Fruit fly (Drosophila melanogaster) whole organism, embryonic: ENCODE data around the gene Snapin.

Experiments
- Asciz ChIP-seq: fragments of 200-800 bp; sonication (Bioruptor generic); optimal IDR thresholded peaks from 2 replicates; lab custom pipeline; 2017; ENCODE audit warnings: missing biosample characterization, mild to moderate bottlenecking, missing genetic modification characterization, missing genetic modification reagents
- Bgb ChIP-seq: fragments of 200-800 bp; sonication (Bioruptor generic); IDR thresholded peaks from 2 replicates; pipeline ENCODE4 v1.3.6; 2022; ENCODE audit warnings: missing biosample characterization, missing genetic modification characterization; ENCODE audit not compliant: partially characterized antibody
- CG10366 ChIP-seq: fragments of 200-800 bp; sonication (Bioruptor generic); IDR thresholded peaks from 2 replicates; pipeline ENCODE4 v1.3.6; 2022; ENCODE audit warnings: missing biosample characterization, missing genetic modification characterization
- CG13894 ChIP-seq: fragments of 200-800 bp; sonication (Bioruptor generic); optimal IDR thresholded peaks from 3 replicates; lab custom pipeline; 2018; ENCODE audit warnings: missing biosample characterization, mild to moderate bottlenecking, missing genetic modification characterization, moderate library complexity
- CG14860 ChIP-seq: fragments of 200-800 bp; sonication (Bioruptor generic); IDR thresholded peaks from 3 replicates; pipeline ENCODE4 v1.3.6; 2022; ENCODE audit warnings: missing biosample characterization, missing genetic modification characterization; ENCODE audit not compliant: partially characterized antibody
- CG30020 ChIP-seq: fragments of 200-800 bp; optimal IDR thresholded peaks from 2 replicates; lab custom pipeline; 2019; ENCODE audit warnings: missing biosample characterization, mild to moderate bottlenecking, missing genetic modification characterization, moderate library complexity
- CG31224 ChIP-seq: fragments of 200-800 bp; sonication (Bioruptor generic); IDR thresholded peaks from 2 replicates; pipeline ENCODE4 v1.3.6; 2022; ENCODE audit warnings: missing biosample characterization, missing genetic modification characterization
- CG4424 ChIP-seq: fragments of 200-800 bp; sonication (Bioruptor generic); optimal IDR thresholded peaks from 3 replicates; lab custom pipeline; 2016; ENCODE audit warnings: missing biosample characterization, missing genetic modification characterization
- CG7357 ChIP-seq: fragments of 200-800 bp; sonication (Bioruptor generic); IDR thresholded peaks from 3 replicates; pipeline ENCODE4 v1.3.6; 2022; ENCODE audit warnings: missing biosample characterization, missing genetic modification characterization
- CG7745 ChIP-seq: fragments of 200-800 bp; sonication (Bioruptor generic); optimal IDR thresholded peaks from 2 replicates; lab custom pipeline; 2018; ENCODE audit warnings: missing biosample characterization, mild to moderate bottlenecking, missing genetic modification characterization, moderate library complexity
- CG8290 ChIP-seq, 3 experiments: fragments of 200-800 bp; sonication (Bioruptor generic); optimal IDR thresholded peaks; 2 replicates each; lab custom pipeline; 2016 to 2019; ENCODE audit warnings: missing biosample characterization in 3 of 3, missing genetic modification characterization in 3 of 3, mild to moderate bottlenecking in 2 of 3, moderate library complexity in 1 of 3
- CG8924 ChIP-seq: fragments of 200-800 bp; optimal IDR thresholded peaks from 3 replicates; lab custom pipeline; 2019; ENCODE audit warnings: missing biosample characterization, mild to moderate bottlenecking, missing genetic modification characterization, moderate library complexity
- D ChIP-seq, 2 experiments: fragments of 200-800 bp in 1 of 2; fragments of >200 bp in 1 of 2; sonication (Bioruptor generic) in 1 of 2; optimal IDR thresholded peaks; 2 replicates in 1 of 2; 3 replicates in 1 of 2; lab custom pipeline; 2017; ENCODE audit warnings: mild to moderate bottlenecking in 1 of 2, missing biosample characterization in 1 of 2, missing genetic modification characterization in 1 of 2, missing genetic modification reagents in 1 of 2
- Dp ChIP-seq: fragments of 200-800 bp; sonication (Bioruptor generic); optimal IDR thresholded peaks from 2 replicates; lab custom pipeline; 2018; ENCODE audit warnings: missing biosample characterization, mild to moderate bottlenecking, missing genetic modification characterization, moderate library complexity
- Hr3 ChIP-seq: fragments of 200-800 bp; sonication (Bioruptor generic); optimal IDR thresholded peaks from 3 replicates; lab custom pipeline; 2016; ENCODE audit warnings: missing biosample characterization, missing genetic modification characterization
- Med ChIP-seq: fragments of 200-800 bp; sonication (Bioruptor generic); peaks from one replicate; lab custom pipeline; 2016; ENCODE audit warnings: missing biosample characterization, missing genetic modification characterization, mild to moderate bottlenecking, inconsistent platforms, moderate library complexity
- Rfx ChIP-seq: fragments of 200-800 bp; sonication (Bioruptor generic); IDR thresholded peaks from 2 replicates; pipeline ENCODE4 v1.3.6; 2022; ENCODE audit warnings: missing biosample characterization, missing genetic modification characterization
- chinmo ChIP-seq: fragments of 200-800 bp; sonication (Bioruptor generic); IDR thresholded peaks from 4 replicates; pipeline ENCODE4 v1.3.6; 2022; ENCODE audit warnings: missing biosample characterization, missing genetic modification characterization; ENCODE audit not compliant: partially characterized antibody
- chm ChIP-seq: fragments of 200-800 bp; sonication (Bioruptor generic); IDR thresholded peaks from 2 replicates; pipeline ENCODE4 v1.3.6; 2022; ENCODE audit warnings: missing biosample characterization, missing genetic modification characterization
- ci ChIP-seq: fragments of 200-800 bp; sonication (Bioruptor generic); IDR thresholded peaks from 3 replicates; pipeline ENCODE4 v1.3.6; 2022; ENCODE audit warnings: missing biosample characterization, missing genetic modification characterization
- crol ChIP-seq: fragments of 200-800 bp; sonication (Bioruptor generic); IDR thresholded peaks from 2 replicates; pipeline ENCODE4 v1.3.6; 2022; ENCODE audit warnings: missing biosample characterization, missing genetic modification characterization
- dimm ChIP-seq: fragments of 200-800 bp; sonication (Bioruptor generic); IDR thresholded peaks from 2 replicates; pipeline ENCODE4 v1.3.6; 2022; ENCODE audit warnings: missing biosample characterization, missing genetic modification characterization
- ewg ChIP-seq: fragments of 200-800 bp; sonication (Bioruptor generic); optimal IDR thresholded peaks from 3 replicates; lab custom pipeline; 2017; ENCODE audit warnings: mild to moderate bottlenecking, missing biosample characterization, missing genetic modification reagents, missing genetic modification characterization
- fd3F ChIP-seq: fragments of 200-800 bp; sonication (Bioruptor generic); optimal IDR thresholded peaks from 2 replicates; lab custom pipeline; 2018; ENCODE audit warnings: missing biosample characterization, mild to moderate bottlenecking, missing genetic modification characterization, moderate library complexity
- gfzf ChIP-seq: fragments of 200-800 bp; sonication (Bioruptor generic); optimal IDR thresholded peaks from 2 replicates; lab custom pipeline; 2016; ENCODE audit warnings: missing biosample characterization, mild to moderate bottlenecking, missing genetic modification characterization, moderate library complexity
- inv ChIP-seq: fragments of 200-800 bp; sonication (Bioruptor generic); IDR thresholded peaks from 2 replicates; pipeline ENCODE4 v1.3.6; 2022; ENCODE audit warnings: missing biosample characterization, missing genetic modification characterization; ENCODE audit not compliant: partially characterized antibody
- jing ChIP-seq: fragments of 200-800 bp; sonication (Bioruptor generic); optimal IDR thresholded peaks from 2 replicates; lab custom pipeline; 2018; ENCODE audit warnings: missing biosample characterization, mild to moderate bottlenecking, missing genetic modification characterization
- knrl ChIP-seq: fragments of 200-800 bp; sonication (Bioruptor generic); IDR thresholded peaks from 3 replicates; pipeline ENCODE4 v1.3.6; 2022; ENCODE audit warnings: missing biosample characterization, missing genetic modification characterization; ENCODE audit not compliant: partially characterized antibody
- mirr ChIP-seq: fragments of 200-800 bp; sonication (Bioruptor generic); optimal IDR thresholded peaks from 3 replicates; lab custom pipeline; 2018; ENCODE audit warnings: missing biosample characterization, mild to moderate bottlenecking, missing genetic modification characterization
- rib ChIP-seq: fragments of 200-800 bp; sonication (Bioruptor generic); IDR thresholded peaks from 2 replicates; pipeline ENCODE4 v1.3.6; 2022; ENCODE audit warnings: missing biosample characterization, missing genetic modification characterization
- ro ChIP-seq: fragments of 200-800 bp; sonication (Bioruptor generic); IDR thresholded peaks from 2 replicates; pipeline ENCODE4 v1.3.6; 2022; ENCODE audit warnings: missing biosample characterization, missing genetic modification characterization
- row ChIP-seq: fragments of 200-800 bp; sonication (Bioruptor generic); IDR thresholded peaks from 3 replicates; pipeline ENCODE4 v1.3.6; 2022; ENCODE audit warnings: missing biosample characterization, missing genetic modification characterization
- slbo ChIP-seq: fragments of 200-800 bp; sonication (Bioruptor generic); IDR thresholded peaks from 2 replicates; pipeline ENCODE4 v1.3.6; 2022; ENCODE audit warnings: missing biosample characterization, missing genetic modification characterization
- sr ChIP-seq: fragments of 200-800 bp; sonication (Bioruptor generic); IDR thresholded peaks from 3 replicates; pipeline ENCODE4 v1.3.6; 2022; ENCODE audit warnings: missing biosample characterization, missing genetic modification characterization
- stwl ChIP-seq: fragments of 200-800 bp; sonication (Bioruptor generic); optimal IDR thresholded peaks from 3 replicates; lab custom pipeline; 2018; ENCODE audit warnings: missing biosample characterization, mild to moderate bottlenecking, missing genetic modification characterization, moderate library complexity
- sug ChIP-seq: fragments of 200-800 bp; optimal IDR thresholded peaks from 2 replicates; lab custom pipeline; 2019; ENCODE audit warnings: missing biosample characterization, mild to moderate bottlenecking, missing genetic modification characterization, moderate library complexity
- wdn ChIP-seq: fragments of 200-800 bp; sonication (Bioruptor generic); IDR thresholded peaks from 2 replicates; pipeline ENCODE4 v1.3.6; 2022; ENCODE audit warnings: missing biosample characterization, missing genetic modification characterization
- z ChIP-seq: fragments of 200-800 bp; sonication (Bioruptor generic); IDR thresholded peaks from 3 replicates; pipeline ENCODE4 v1.3.6; 2022; ENCODE audit warnings: missing biosample characterization, missing genetic modification characterization

Gene Snapin

DNA sequence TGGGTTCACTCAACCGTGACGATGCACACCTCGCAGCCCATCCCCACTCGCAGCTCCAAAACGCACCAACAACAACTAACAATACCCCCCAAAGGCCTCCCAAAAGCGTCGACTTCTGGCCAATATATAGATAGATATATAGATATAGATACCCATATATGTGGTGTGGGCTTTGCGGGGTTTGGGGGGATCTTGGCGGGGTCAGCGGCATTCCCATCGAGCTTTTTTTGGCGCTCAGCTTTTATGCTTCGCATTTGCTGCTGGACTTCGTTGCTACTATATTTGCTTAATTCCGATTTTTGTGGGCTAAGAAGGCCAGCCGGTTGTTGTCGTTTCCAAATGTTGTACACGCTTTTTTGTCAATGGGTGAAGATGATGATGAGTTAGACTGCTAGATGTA lies 32.1 kb downstream of the Snapin start (continued):
- TF ChIP-seq z (peak; percentile 41; the same call in 1 of the 3 replicates), chm (GFP tag; lab: Robert Waterston, UW) (peak; percentile 10; the same call in 1 of the 2 replicates), crol (GFP tag; lab: Robert Waterston, UW) (peak; percentile 69), Hr3 (no peak), Med (GFP tag; lab: Kevin White, UChicago) (peak; percentile 48), ci (GFP tag; lab: Robert Waterston, UW) (0 out of 3 replicates have a peak, but pooled peaks have one; percentile 33), CG7357 (GFP tag; lab: Robert Waterston, UW) (no peak), CG30020 (no peak), sr (GFP tag; lab: Robert Waterston, UW) (0 out of 3 replicates have a peak, but pooled peaks have one; percentile 3), sug (tag; lab: Kevin White, UChicago) (peak; percentile 26), ro (GFP tag; lab: Robert Waterston, UW) (no peak), wdn (GFP tag; lab: Robert Waterston, UW) (peak; percentile 4; the same call in 1 of the 2 replicates), knrl (GFP tag; lab: Robert Waterston, UW) (no peak), ewg (GFP tag; lab: Kevin White, UChicago) (no peak), chinmo (peak; percentile 78; the same call in 3 of the 4 replicates), CG7745 (tag; lab: Kevin White, UChicago) (no peak), Rfx (GFP tag; lab: Robert Waterston, UW) (peak; percentile 47; the same call in 1 of the 2 replicates), mirr (GFP tag; lab: Kevin White, UChicago) (peak; percentile 38), dimm (GFP tag; lab: Robert Waterston, UW) (no peak), slbo (GFP tag; lab: Robert Waterston, UW) (no peak), CG8924 (no peak), Dp (GFP tag; lab: Kevin White, UChicago) (no peak), rib (GFP tag; lab: Robert Waterston, UW) (peak; percentile 74; the same call in 1 of the 2 replicates), CG31224 (GFP tag; lab: Robert Waterston, UW) (peak; percentile 51), gfzf (GFP tag; lab: Kevin White, UChicago) (no peak), CG8290 (GFP tag; optimal IDR thresholded peaks at IDR 0.05; lab: Kevin White, UChicago) (no peak), CG8290 (tag; optimal IDR thresholded peaks at IDR 0.05; lab: Kevin White, UChicago) (peak in 1 of 2 experiments; percentile 2), row (GFP tag; lab: Robert Waterston, UW) (0 out of 3 replicates have a peak, but pooled peaks have one; percentile 7), CG13894 (peak; percentile 97), Asciz (GFP tag; lab: Kevin White, UChicago) (no peak), CG14860 (GFP tag; lab: Robert Waterston, UW) (no peak), Bgb (GFP tag; lab: Robert Waterston, UW) (no peak)

DNA sequence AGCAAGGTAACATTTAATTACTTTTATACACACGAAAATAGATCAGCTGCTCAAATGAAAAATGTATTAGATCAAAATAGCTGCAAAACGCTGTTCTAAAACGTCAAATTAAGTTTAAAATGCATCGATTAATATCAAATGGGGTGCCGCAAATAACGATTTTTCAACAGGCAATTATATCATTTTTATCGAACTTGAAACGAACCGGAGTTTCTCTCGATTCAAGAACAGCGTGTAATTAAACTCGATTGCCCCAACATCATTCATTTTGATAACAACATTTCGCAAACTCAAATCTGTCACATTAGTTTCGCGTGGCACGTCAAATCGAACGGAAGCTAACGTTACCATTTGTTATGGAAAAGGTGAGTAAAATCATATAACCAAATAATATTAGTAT lies 34.1 kb downstream of the Snapin start, which contains the start of gene CG31689:
CG31689 (plus strand) TSS at position 301 of the 400 bp plus-strand sequence.
- TF ChIP-seq fd3F (GFP tag; lab: Kevin White, UChicago) (no peak), CG13894 (no peak), CG10366 (GFP tag; lab: Robert Waterston, UW) (no peak), CG4424 (GFP tag; lab: Kevin White, UChicago) (no peak), D (optimal IDR thresholded peaks at IDR 0.05; lab: Kevin White, UChicago) (no peak), D (GFP tag; optimal IDR thresholded peaks at IDR 0.05; lab: Kevin White, UChicago) (no peak), stwl (tag; lab: Kevin White, UChicago) (no peak), jing (GFP tag; lab: Kevin White, UChicago) (no peak), inv (no peak)
- TF ChIP-seq, all 482 proteins: peak for 0
